Fruit fly (Drosophila melanogaster) whole organism, wandering third instar larva: ENCODE measurements around the gene Tim13.

Experiments used
- Hr78 ChIP-seq: fragments of >200 bp; optimal IDR thresholded peaks from 2 replicates; lab custom pipeline; 2017; ENCODE audit warnings: missing biosample characterization, missing genetic modification characterization
- Myc ChIP-seq: fragments of >200 bp; optimal IDR thresholded peaks from 2 replicates; lab custom pipeline; 2017
- N ChIP-seq: fragments of >200 bp; optimal IDR thresholded peaks from 2 replicates; lab custom pipeline; 2018; ENCODE audit warnings: missing biosample characterization, missing external identifiers, missing genetic modification characterization
- OdsH ChIP-seq: fragments of 200-800 bp; sonication (Bioruptor generic); optimal IDR thresholded peaks from 2 replicates; lab custom pipeline; 2016; ENCODE audit warnings: missing biosample characterization, mild to moderate bottlenecking, missing genetic modification characterization
- Vsx2 ChIP-seq: fragments of 200-300, 225-300 bp; sonication (Bioruptor generic); optimal IDR thresholded peaks from 2 replicates; lab custom pipeline; 2018; ENCODE audit warnings: missing biosample characterization, missing genetic modification characterization; ENCODE audit not compliant: partially characterized antibody
- br ChIP-seq: fragments of 200-800 bp; sonication (Bioruptor generic); optimal IDR thresholded peaks from 2 replicates; lab custom pipeline; 2016; ENCODE audit warnings: missing biosample characterization, missing genetic modification characterization
- fru ChIP-seq: fragments of 200-800 bp; sonication (Bioruptor generic); optimal IDR thresholded peaks from 3 replicates; lab custom pipeline; 2016; ENCODE audit warnings: missing biosample characterization, mild to moderate bottlenecking, missing genetic modification characterization
- h ChIP-seq: fragments of 200-800 bp; sonication (Bioruptor generic); optimal IDR thresholded peaks from 3 replicates; lab custom pipeline; 2016; ENCODE audit warnings: missing biosample characterization, mild to moderate bottlenecking, missing genetic modification characterization
- lola ChIP-seq: fragments of >200 bp; optimal IDR thresholded peaks from 2 replicates; lab custom pipeline; 2017; ENCODE audit warnings: missing biosample characterization, missing genetic modification characterization
- pan ChIP-seq: fragments of >200 bp; optimal IDR thresholded peaks from 2 replicates; lab custom pipeline; 2017

DNA sequence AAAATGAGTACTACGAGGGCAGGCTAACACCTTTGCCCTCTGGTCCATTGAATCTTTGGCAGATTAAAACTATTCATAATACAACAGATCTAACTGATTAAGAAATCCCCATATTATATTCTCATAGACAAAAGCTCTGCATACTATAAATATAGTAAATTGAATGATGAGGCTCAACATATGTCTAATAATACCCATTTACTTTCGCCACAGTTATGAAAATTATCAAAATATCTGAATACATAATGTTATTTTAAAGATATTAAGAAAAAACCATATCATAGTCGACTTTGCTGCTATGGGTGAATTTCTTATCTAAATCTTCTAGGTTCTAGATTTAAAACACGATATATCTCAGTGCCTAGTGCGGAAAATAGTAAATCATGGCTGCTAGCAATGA, 42.5 kb downstream of the Tim13 start, which contains the start of gene CG32087:
- no peak for TF ChIP-seq pan (lab: Kevin White, UChicago)
- TF ChIP-seq h (GFP tag; lab: Kevin White, UChicago): no peak
- no peak for TF ChIP-seq Myc (lab: Kevin White, UChicago)
- TF ChIP-seq lola (GFP tag; lab: Kevin White, UChicago): no peak
- no peak for TF ChIP-seq br (GFP tag; lab: Kevin White, UChicago)
- TF ChIP-seq OdsH (GFP tag; lab: Kevin White, UChicago): no peak
- TF ChIP-seq fru (GFP tag; lab: Kevin White, UChicago): no peak
- TF ChIP-seq Vsx2 (GFP tag; lab: Kevin White, UChicago): no peak
- TF ChIP-seq N: no peak
- TF ChIP-seq Hr78 (GFP tag; lab: Kevin White, UChicago): no peak
